Fruit fly (Drosophila melanogaster) whole organism, embryonic: ENCODE data around the gene Nab2.

Source experiments
- CG10147 ChIP-seq: fragments of 200-800 bp; sonication (Bioruptor generic); optimal IDR thresholded peaks from 2 replicates; lab custom pipeline; 2019; ENCODE audit warnings: missing biosample characterization, mild to moderate bottlenecking, missing genetic modification characterization, moderate library complexity
- CG10565 ChIP-seq: fragments of 200-800 bp; sonication (Bioruptor generic); optimal IDR thresholded peaks from 3 replicates; lab custom pipeline; 2016; ENCODE audit warnings: missing biosample characterization, mild to moderate bottlenecking, missing genetic modification characterization
- CG10654 ChIP-seq: fragments of 200-800 bp; sonication (Bioruptor generic); optimal IDR thresholded peaks from 2 replicates; lab custom pipeline; 2016; ENCODE audit warnings: missing biosample characterization, missing genetic modification characterization
- CG11456 ChIP-seq: fragments of 200-800 bp; sonication (Bioruptor generic); IDR thresholded peaks from 3 replicates; pipeline ENCODE4 v1.3.6; 2022; ENCODE audit warnings: missing biosample characterization, missing genetic modification characterization
- CG11504 ChIP-seq: fragments of 200-800 bp; sonication (Bioruptor generic); optimal IDR thresholded peaks from 3 replicates; lab custom pipeline; 2019; ENCODE audit warnings: missing biosample characterization, mild to moderate bottlenecking, missing genetic modification characterization, moderate library complexity
- CG11723 ChIP-seq: fragments of 200-800 bp; sonication (Bioruptor generic); optimal IDR thresholded peaks from 2 replicates; lab custom pipeline; 2017; ENCODE audit warnings: missing biosample characterization, mild to moderate bottlenecking, missing genetic modification characterization
- CG13424 ChIP-seq: fragments of 200-800 bp; sonication (Bioruptor generic); optimal IDR thresholded peaks from 2 replicates; lab custom pipeline; 2019; ENCODE audit warnings: missing biosample characterization, mild to moderate bottlenecking, missing genetic modification characterization, moderate library complexity
- CG15011 ChIP-seq: fragments of 200-800 bp; sonication (Bioruptor generic); optimal IDR thresholded peaks from 3 replicates; lab custom pipeline; 2018; ENCODE audit warnings: missing biosample characterization, mild to moderate bottlenecking, missing genetic modification characterization
- CG15269 ChIP-seq: fragments of 200-800 bp; sonication (Bioruptor generic); optimal IDR thresholded peaks from 2 replicates; lab custom pipeline; 2018; ENCODE audit warnings: missing biosample characterization, mild to moderate bottlenecking, missing genetic modification characterization, moderate library complexity
- CG15696 ChIP-seq: fragments of 200-800 bp; sonication (Bioruptor generic); optimal IDR thresholded peaks from 2 replicates; lab custom pipeline; 2019; ENCODE audit warnings: missing biosample characterization, mild to moderate bottlenecking, missing genetic modification characterization, moderate library complexity
- CG17359 ChIP-seq: fragments of 200-800 bp; sonication (Bioruptor generic); optimal IDR thresholded peaks from 3 replicates; lab custom pipeline; 2018; ENCODE audit warnings: missing biosample characterization, mild to moderate bottlenecking, missing genetic modification characterization, moderate library complexity
- CG17568 ChIP-seq: fragments of 200-800 bp; sonication (Bioruptor generic); optimal IDR thresholded peaks from 2 replicates; lab custom pipeline; 2018; ENCODE audit warnings: missing biosample characterization, mild to moderate bottlenecking, missing genetic modification characterization, moderate library complexity
- CG17829 ChIP-seq: fragments of 200-800 bp; optimal IDR thresholded peaks from 2 replicates; lab custom pipeline; 2019; ENCODE audit warnings: missing biosample characterization, mild to moderate bottlenecking, missing genetic modification characterization, moderate library complexity
- CG2120 ChIP-seq: fragments of 200-800 bp; sonication (Bioruptor generic); optimal IDR thresholded peaks from 3 replicates; lab custom pipeline; 2016; ENCODE audit warnings: missing biosample characterization, missing genetic modification characterization
- CG2202 ChIP-seq: fragments of 200-800 bp; sonication (Bioruptor generic); optimal IDR thresholded peaks from 2 replicates; lab custom pipeline; 2018; ENCODE audit warnings: missing biosample characterization, mild to moderate bottlenecking, missing genetic modification characterization
- CG2712 ChIP-seq: fragments of 200-800 bp; optimal IDR thresholded peaks from 3 replicates; lab custom pipeline; 2019; ENCODE audit warnings: missing biosample characterization, mild to moderate bottlenecking, missing genetic modification characterization, moderate library complexity
- CG31388 ChIP-seq: fragments of 200-800 bp; sonication (Bioruptor generic); optimal IDR thresholded peaks from 2 replicates; lab custom pipeline; 2016; ENCODE audit warnings: missing biosample characterization, missing genetic modification characterization
- CG33557 ChIP-seq: fragments of 200-800 bp; sonication (Bioruptor generic); optimal IDR thresholded peaks from 2 replicates; lab custom pipeline; 2019; ENCODE audit warnings: missing biosample characterization, mild to moderate bottlenecking, missing genetic modification characterization, moderate library complexity
- CG34224 ChIP-seq: fragments of 200-800 bp; sonication (Bioruptor generic); IDR thresholded peaks from 3 replicates; pipeline ENCODE4 v1.3.6; 2022; ENCODE audit warnings: missing biosample characterization, missing genetic modification characterization; ENCODE audit not compliant: partially characterized antibody
- CG43689 ChIP-seq: fragments of 200-800 bp; sonication (Bioruptor generic); IDR thresholded peaks from 2 replicates; pipeline ENCODE4 v1.3.6; 2022; ENCODE audit warnings: missing biosample characterization, missing genetic modification characterization
- CG7271 ChIP-seq: fragments of 200-800 bp; sonication (Bioruptor generic); optimal IDR thresholded peaks from 2 replicates; lab custom pipeline; 2018; ENCODE audit warnings: missing biosample characterization, mild to moderate bottlenecking, missing genetic modification characterization, moderate library complexity
- CG7372 ChIP-seq: fragments of 200-800 bp; sonication (Bioruptor generic); IDR thresholded peaks from 2 replicates; pipeline ENCODE4 v1.3.6; 2022; ENCODE audit warnings: missing biosample characterization, missing genetic modification characterization
- CG8388 ChIP-seq: fragments of 200-800 bp; sonication (Bioruptor generic); optimal IDR thresholded peaks from 2 replicates; lab custom pipeline; 2019; ENCODE audit warnings: missing biosample characterization, mild to moderate bottlenecking, missing genetic modification characterization, moderate library complexity
- CG9215 ChIP-seq: fragments of 200-800 bp; sonication (Bioruptor generic); IDR thresholded peaks from 2 replicates; pipeline ENCODE4 v1.3.6; 2022; ENCODE audit warnings: missing biosample characterization, missing genetic modification characterization
- CHES-1-like ChIP-seq: fragments of 200-800 bp; sonication (Bioruptor generic); optimal IDR thresholded peaks from 2 replicates; lab custom pipeline; 2016; ENCODE audit warnings: missing biosample characterization, missing genetic modification characterization
- CoRest ChIP-seq: fragments of 200-800 bp; sonication (Bioruptor generic); optimal IDR thresholded peaks from 3 replicates; lab custom pipeline; 2018; ENCODE audit warnings: missing biosample characterization, mild to moderate bottlenecking, missing genetic modification characterization, moderate library complexity
- D19B ChIP-seq: fragments of 200-800 bp; sonication (Bioruptor generic); optimal IDR thresholded peaks from 2 replicates; lab custom pipeline; 2017; ENCODE audit warnings: missing biosample characterization, mild to moderate bottlenecking, missing genetic modification characterization
- Deaf1 ChIP-seq: fragments of 200-800 bp; optimal IDR thresholded peaks from 3 replicates; lab custom pipeline; 2019; ENCODE audit warnings: missing biosample characterization, mild to moderate bottlenecking, missing genetic modification characterization, moderate library complexity
- H15 ChIP-seq: fragments of 200-800 bp; sonication (Bioruptor generic); IDR thresholded peaks from 3 replicates; pipeline ENCODE4 v1.3.6; 2022; ENCODE audit warnings: missing biosample characterization, missing genetic modification characterization
- Hmr ChIP-seq: fragments of 200-800 bp; sonication (Bioruptor generic); optimal IDR thresholded peaks from 3 replicates; lab custom pipeline; 2017; ENCODE audit warnings: mild to moderate bottlenecking, missing biosample characterization, missing genetic modification reagents, missing genetic modification characterization
- Lim3 ChIP-seq: fragments of 200-800 bp; sonication (Bioruptor generic); IDR thresholded peaks from 2 replicates; pipeline ENCODE4 v1.3.6; 2022; ENCODE audit warnings: missing biosample characterization, missing genetic modification characterization
- Med ChIP-seq: fragments of 200-800 bp; sonication (Bioruptor generic); peaks from one replicate; lab custom pipeline; 2016; ENCODE audit warnings: missing biosample characterization, missing genetic modification characterization, mild to moderate bottlenecking, inconsistent platforms, moderate library complexity
- Oli ChIP-seq: fragments of 200-800 bp; sonication (Bioruptor generic); optimal IDR thresholded peaks from 2 replicates; lab custom pipeline; 2018; ENCODE audit warnings: missing biosample characterization, mild to moderate bottlenecking, missing genetic modification characterization, moderate library complexity
- ap ChIP-seq: fragments of 200-800 bp; sonication (Bioruptor generic); IDR thresholded peaks from 2 replicates; pipeline ENCODE4 v1.3.6; 2022; ENCODE audit warnings: missing biosample characterization, missing genetic modification characterization
- ash1 ChIP-seq: fragments of 200-800 bp; sonication (Bioruptor generic); optimal IDR thresholded peaks from 2 replicates; lab custom pipeline; 2018; ENCODE audit warnings: missing biosample characterization, mild to moderate bottlenecking, missing genetic modification characterization
- ci ChIP-seq: fragments of 200-800 bp; sonication (Bioruptor generic); IDR thresholded peaks from 3 replicates; pipeline ENCODE4 v1.3.6; 2022; ENCODE audit warnings: missing biosample characterization, missing genetic modification characterization
- crc ChIP-seq: fragments of 200-800 bp; sonication (Bioruptor generic); optimal IDR thresholded peaks from 2 replicates; lab custom pipeline; 2016; ENCODE audit warnings: missing biosample characterization, missing genetic modification characterization
- fd96Cb ChIP-seq: fragments of 200-800 bp; sonication (Bioruptor generic); optimal IDR thresholded peaks from 2 replicates; lab custom pipeline; 2018; ENCODE audit warnings: missing biosample characterization, mild to moderate bottlenecking, missing genetic modification characterization, moderate library complexity
- gsb-n ChIP-seq: fragments of 200-800 bp; sonication (Bioruptor generic); optimal IDR thresholded peaks from 3 replicates; lab custom pipeline; 2018; ENCODE audit warnings: missing biosample characterization, mild to moderate bottlenecking, missing genetic modification characterization
- h ChIP-seq: fragments of >200 bp; optimal IDR thresholded peaks from 2 replicates; lab custom pipeline; 2017
- jigr1 ChIP-seq: fragments of 200-800 bp; sonication (Bioruptor generic); IDR thresholded peaks from 3 replicates; pipeline ENCODE4 v1.3.6; 2022; ENCODE audit warnings: missing biosample characterization, missing genetic modification characterization
- kay ChIP-seq: fragments of 200-800 bp; sonication (Bioruptor generic); optimal IDR thresholded peaks from 2 replicates; lab custom pipeline; 2016; ENCODE audit warnings: missing biosample characterization, missing genetic modification characterization
- lilli ChIP-seq: fragments of 200-800 bp; sonication (Bioruptor generic); optimal IDR thresholded peaks from 3 replicates; lab custom pipeline; 2016; ENCODE audit warnings: missing biosample characterization, missing genetic modification characterization
- otp ChIP-seq: fragments of 200-800 bp; sonication (Bioruptor generic); IDR thresholded peaks from 3 replicates; pipeline ENCODE4, ENCODE4 v1.3.6; 2022; ENCODE audit warnings: missing biosample characterization, missing genetic modification characterization
- phol ChIP-seq: fragments of 200-800 bp; sonication (Bioruptor generic); optimal IDR thresholded peaks from 3 replicates; lab custom pipeline; 2018; ENCODE audit warnings: missing biosample characterization, mild to moderate bottlenecking, missing genetic modification characterization, moderate library complexity
- pzg ChIP-seq: fragments of 200-800 bp; sonication (Bioruptor generic); optimal IDR thresholded peaks from 3 replicates; lab custom pipeline; 2018; ENCODE audit warnings: missing biosample characterization, mild to moderate bottlenecking, missing genetic modification characterization, moderate library complexity
- run ChIP-seq: fragments of 200-800 bp; sonication (Bioruptor generic); optimal IDR thresholded peaks from 3 replicates; lab custom pipeline; 2018; ENCODE audit warnings: missing biosample characterization, mild to moderate bottlenecking, missing genetic modification characterization
- slou ChIP-seq: fragments of 200-800 bp; sonication (Bioruptor generic); optimal IDR thresholded peaks from 3 replicates; lab custom pipeline; 2016; ENCODE audit warnings: missing biosample characterization, missing genetic modification characterization
- so ChIP-seq: fragments of 200-800 bp; sonication (Bioruptor generic); IDR thresholded peaks from 3 replicates; pipeline ENCODE4 v1.3.6; 2022; ENCODE audit warnings: missing biosample characterization, missing genetic modification characterization
- sr ChIP-seq: fragments of 200-800 bp; sonication (Bioruptor generic); IDR thresholded peaks from 3 replicates; pipeline ENCODE4 v1.3.6; 2022; ENCODE audit warnings: missing biosample characterization, missing genetic modification characterization
- trh ChIP-seq: fragments of 200-800 bp; sonication (Bioruptor generic); optimal IDR thresholded peaks from 2 replicates; lab custom pipeline; 2016; ENCODE audit warnings: missing biosample characterization, missing genetic modification characterization

Gene Nab2

DNA sequence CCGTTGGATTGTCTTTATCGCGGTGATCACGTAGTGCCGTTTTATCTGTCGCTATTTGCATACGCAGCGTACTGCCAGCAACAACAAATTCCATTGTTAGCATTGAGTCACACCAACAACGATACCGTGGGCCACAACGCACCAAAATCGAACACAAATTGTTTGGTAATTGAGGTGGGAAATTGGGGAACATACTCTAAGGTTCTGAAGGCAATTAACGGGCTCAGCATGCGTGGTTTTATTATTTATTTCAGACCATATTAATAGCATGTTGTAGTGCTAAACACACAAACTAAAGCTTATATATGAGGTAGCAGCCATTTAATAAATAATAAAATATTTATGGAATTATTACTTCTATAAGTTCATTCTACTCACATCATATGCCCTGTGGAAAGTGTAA lies 19.7 kb downstream of the Nab2 start (continued):
- TF ChIP-seq D19B (GFP tag; lab: Kevin White, UChicago): no peak
- TF ChIP-seq run: no peak
- no peak for TF ChIP-seq lilli
- peak; percentile 14 for TF ChIP-seq CG11723 (GFP tag; lab: Kevin White, UChicago)
- TF ChIP-seq jigr1 (GFP tag; lab: Robert Waterston, UW): no peak
- TF ChIP-seq CG2712 (tag; lab: Kevin White, UChicago): peak; percentile 54
- no peak for TF ChIP-seq CG11456
- peak; percentile 31 for TF ChIP-seq CG17359 (tag; lab: Kevin White, UChicago)
- TF ChIP-seq CG11504: peak; percentile 39
- TF ChIP-seq Hmr: peak; percentile 26
- peak; percentile 6 for TF ChIP-seq gsb-n
- no peak for TF ChIP-seq CG10147 (GFP tag; lab: Kevin White, UChicago)
- TF ChIP-seq crc (GFP tag; lab: Kevin White, UChicago): no peak
- TF ChIP-seq pzg (GFP tag; lab: Kevin White, UChicago): no peak
- no peak for TF ChIP-seq ash1 (GFP tag; lab: Kevin White, UChicago)
- TF ChIP-seq Lim3 (GFP tag; lab: Robert Waterston, UW): no peak
- no peak for TF ChIP-seq otp (GFP tag; lab: Robert Waterston, UW)
- no peak for TF ChIP-seq H15 (GFP tag; lab: Robert Waterston, UW)
- TF ChIP-seq so: no peak
- TF ChIP-seq CG31388 (GFP tag; lab: Kevin White, UChicago): no peak
- peak; percentile 92 for TF ChIP-seq Med (GFP tag; lab: Kevin White, UChicago)
- no peak for TF ChIP-seq Deaf1 (tag; lab: Kevin White, UChicago)
- TF ChIP-seq CoRest: peak; percentile 21
- TF ChIP-seq CG8388: peak; percentile 42
- TF ChIP-seq CG34224 (GFP tag; lab: Robert Waterston, UW): no peak
- no peak for TF ChIP-seq h (lab: Kevin White, UChicago)
- no peak for TF ChIP-seq CG2120 (GFP tag; lab: Kevin White, UChicago)
- TF ChIP-seq sr (GFP tag; lab: Robert Waterston, UW): 0 out of 3 replicates have a peak, but pooled peaks have one; percentile 19
- 0 out of 2 replicates have a peak, but pooled peaks have one; percentile 13 for TF ChIP-seq ap
- TF ChIP-seq CG15011 (GFP tag; lab: Kevin White, UChicago): peak; percentile 10
- no peak for TF ChIP-seq CG43689 (GFP tag; lab: Robert Waterston, UW)
- no peak for TF ChIP-seq CHES-1-like (GFP tag; lab: Kevin White, UChicago)
- TF ChIP-seq CG15696: peak; percentile 13
- no peak for TF ChIP-seq CG10654 (GFP tag; lab: Kevin White, UChicago)
- no peak for TF ChIP-seq CG7372 (GFP tag; lab: Robert Waterston, UW)
- no peak for TF ChIP-seq CG33557 (GFP tag; lab: Kevin White, UChicago)
- peak; percentile 35 for TF ChIP-seq Oli (tag; lab: Kevin White, UChicago)
- TF ChIP-seq CG7271 (tag; lab: Kevin White, UChicago): no peak
- peak; percentile 36 for TF ChIP-seq CG15269
- TF ChIP-seq trh: peak; percentile 1
- peak; percentile 28 for TF ChIP-seq CG17829 (tag; lab: Kevin White, UChicago)
- TF ChIP-seq slou (GFP tag; lab: Kevin White, UChicago): no peak
- no peak for TF ChIP-seq CG9215 (GFP tag; lab: Robert Waterston, UW)
- no peak for TF ChIP-seq CG2202 (tag; lab: Kevin White, UChicago)
- TF ChIP-seq CG10565: no peak
- peak; percentile 54 for TF ChIP-seq phol (tag; lab: Kevin White, UChicago)
- peak; percentile 20 for TF ChIP-seq fd96Cb (tag; lab: Kevin White, UChicago)
- no peak for TF ChIP-seq CG17568 (GFP tag; lab: Kevin White, UChicago)
- TF ChIP-seq CG13424 (tag; lab: Kevin White, UChicago): peak; percentile 8
- peak; percentile 43; the same call in 1 of the 3 replicates for TF ChIP-seq ci
- peak; percentile 24 for TF ChIP-seq kay (GFP tag; lab: Kevin White, UChicago)
